Worm (Caenorhabditis elegans): ENCODE results near the gene F54F11.1.

ce11 chrII:13515813-13516212, 12.1 kb downstream of the F54F11.1 start:
- TF ChIP-seq hmbx-1 (tag; optimal IDR thresholded peaks at IDR 0.05) (no peak), scrt-1 (GFP tag; IDR thresholded peaks at IDR 0.05) (no peak), tbx-11 (GFP tag; IDR thresholded peaks at IDR 0.05) (no peak), ceh-36 (tag; optimal IDR thresholded peaks at IDR 0.05) (no peak), flt-1 (GFP tag; IDR thresholded peaks at IDR 0.05) (no peak), ama-1 (optimal IDR thresholded peaks at IDR 0.05) (no peak), tbx-37 (GFP tag; conservative IDR thresholded peaks at IDR 0.05) (no peak), hnd-1 (tag; optimal IDR thresholded peaks at IDR 0.05) (no peak), B0310.2 (tag; optimal IDR thresholded peaks at IDR 0.05) (no peak), F13C5.2 (tag; optimal IDR thresholded peaks at IDR 0.05) (no peak)
